Fruit fly (Drosophila melanogaster) whole organism, larva: Measurements from ENCODE around the gene rdgC.
A peak's percentile ranks its signal among the peaks of the same experiment; 100 is the strongest.

ENCODE experiments used
- noc ChIP-seq: fragments of 200-800 bp; sonication (Bioruptor generic); optimal IDR thresholded peaks from 3 replicates; lab custom pipeline; 2019; ENCODE audit warnings: missing biosample characterization, mild to moderate bottlenecking, missing genetic modification characterization, moderate library complexity

rdgC gene

dm6 chr3L:20247513-20248173, at the start of gene rdgC:
Gene rdgC, plus strand, starts transcription at chr3L:20248080.
- peak; percentile 94 for TF ChIP-seq noc (tag; lab: Kevin White, UChicago)

DNA sequence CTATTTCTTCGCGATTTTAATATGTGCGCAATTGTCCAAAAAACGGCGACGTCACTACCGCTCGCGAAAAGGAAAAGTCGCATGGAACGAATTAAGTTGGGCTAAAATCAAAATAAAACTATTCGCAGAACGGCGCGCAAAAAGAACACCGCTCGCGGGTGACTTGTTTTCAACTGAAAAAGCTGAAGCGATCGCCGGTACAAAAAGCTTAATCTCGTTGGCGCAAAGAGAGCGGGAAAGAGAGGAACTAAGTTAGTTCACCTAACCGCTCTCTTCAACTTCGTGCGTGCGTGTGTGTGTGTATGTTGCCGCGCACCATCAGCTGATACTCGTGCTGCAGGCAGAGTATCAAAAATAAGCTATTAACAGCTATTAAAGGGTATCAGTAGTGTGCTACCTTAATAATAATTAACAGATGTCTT, 49.7 kb upstream of the rdgC start, which contains the start of gene CG42674:
CG42674 (minus strand) TSS at position 180 of the 422 bp plus-strand sequence.
- TF ChIP-seq noc (tag; lab: Kevin White, UChicago) = peak; percentile 33

DNA sequence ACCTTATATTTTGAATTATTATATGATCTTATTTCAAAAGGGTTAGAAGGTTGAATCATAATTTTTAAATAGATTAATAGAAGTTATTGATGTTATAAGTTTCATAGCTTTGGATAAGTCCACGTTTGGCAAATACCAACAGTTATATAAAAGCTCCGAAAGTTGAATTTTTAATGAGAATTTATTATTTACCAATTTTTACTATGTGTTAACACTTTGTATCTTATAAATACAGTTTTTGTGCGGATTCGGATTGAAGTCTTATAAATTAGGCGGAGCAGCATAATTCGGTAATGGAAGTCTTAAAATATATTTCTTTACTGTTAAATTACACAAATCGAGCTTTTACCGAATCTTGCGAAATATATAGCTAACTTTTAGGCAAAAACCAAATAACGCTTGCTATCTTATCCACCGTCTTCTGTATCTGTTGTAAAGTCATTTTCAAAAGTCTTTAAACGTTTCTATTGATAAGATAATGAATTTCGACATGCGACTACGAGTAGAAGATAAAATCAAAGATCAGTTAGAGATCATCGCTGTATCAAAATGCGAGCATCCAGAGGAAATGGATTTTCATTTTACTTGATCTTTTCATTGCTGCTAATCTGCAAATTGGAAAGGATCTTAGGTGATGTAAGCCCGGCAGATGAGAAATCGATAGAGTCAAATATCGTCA, 48.2 kb upstream of the rdgC start, which contains the start of gene CG42833:
CG42833 (plus strand) TSS at position 525 of the 679 bp plus-strand sequence.
- TF ChIP-seq noc (tag; lab: Kevin White, UChicago) = no peak

dm6 chr3L:20201538-20201937, 46.3 kb upstream of the rdgC start, which contains the start of gene obst-F:
Gene obst-F, minus strand, starts transcription at chr3L:20201638.
- TF ChIP-seq noc (tag; lab: Kevin White, UChicago) = no peak

- TF ChIP-seq noc (tag; lab: Kevin White, UChicago) = no peak
Measured at dm6 chr3L:20203587-20203986, 44.3 kb upstream of the rdgC start, which contains the start of gene CG7298. Gene CG7298, minus strand, starts transcription at chr3L:20203687.

dm6 chr3L:20205946-20206345, 41.9 kb upstream of the rdgC start, which contains the start of gene CG7290:
Gene CG7290, minus strand, starts transcription at chr3L:20206046.
- no peak for TF ChIP-seq noc (tag; lab: Kevin White, UChicago)

dm6 chr3L:20206950-20207584, 40.8 kb upstream of the rdgC start, which contains the start of gene CG6996:
Gene CG6996, plus strand, starts transcription at chr3L:20207534.
- TF ChIP-seq noc (tag; lab: Kevin White, UChicago) = peak; percentile 35

- TF ChIP-seq noc (tag; lab: Kevin White, UChicago) = peak; percentile 63
Measured at dm6 chr3L:20209092-20209491, 38.8 kb upstream of the rdgC start.

dm6 chr3L:20209896-20210295, 38.0 kb upstream of the rdgC start:
- no peak for TF ChIP-seq noc (tag; lab: Kevin White, UChicago)

dm6 chr3L:20212022-20212421, 35.9 kb upstream of the rdgC start, which contains the start of gene CG7017:
Gene CG7017, minus strand, starts transcription at chr3L:20212122.
- TF ChIP-seq noc (tag; lab: Kevin White, UChicago) = no peak

- no peak for TF ChIP-seq noc (tag; lab: Kevin White, UChicago)
Measured at dm6 chr3L:20220374-20220773, 27.5 kb upstream of the rdgC start, which contains the start of gene CG6933. Gene CG6933, minus strand, starts transcription at chr3L:20220420.

DNA sequence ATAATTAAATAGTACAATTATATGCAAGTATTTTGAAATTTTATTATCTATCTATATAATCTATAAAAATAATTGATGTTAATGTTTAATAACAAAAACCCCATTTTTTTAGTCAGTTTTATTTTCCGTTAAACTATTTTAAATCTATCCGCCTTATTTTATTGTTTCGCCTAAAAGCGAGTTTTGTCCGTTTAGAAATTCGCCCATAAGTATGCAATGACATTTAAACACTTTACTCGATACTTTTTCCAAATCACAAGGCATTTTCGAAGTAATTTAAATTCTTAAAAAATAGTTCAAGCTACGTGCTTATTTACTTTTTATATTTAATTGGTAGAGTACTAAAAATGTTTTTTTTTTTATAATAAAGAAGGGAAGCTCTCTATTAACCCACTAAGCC, 27.0 kb upstream of the rdgC start:
- no peak for TF ChIP-seq noc (tag; lab: Kevin White, UChicago)

DNA sequence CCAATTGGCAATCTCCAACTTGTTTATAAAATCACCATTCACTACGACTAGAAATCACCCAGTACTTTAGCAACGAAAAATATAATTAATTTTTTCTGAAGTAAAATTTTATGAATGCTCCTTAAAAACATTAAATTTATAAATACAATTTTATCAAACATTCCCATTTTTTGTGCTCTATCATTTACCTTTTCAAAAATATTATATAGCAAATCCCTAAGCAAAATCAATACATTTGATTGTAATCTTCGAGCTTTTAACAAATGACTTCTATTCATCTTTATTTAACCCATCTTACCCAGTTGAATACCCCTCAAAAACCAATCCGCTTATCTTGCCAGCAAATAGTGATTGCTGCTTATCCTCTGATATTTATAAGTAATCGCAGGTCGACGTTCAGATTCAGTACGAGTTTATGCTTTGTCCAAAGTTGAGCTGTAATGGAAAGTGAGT, 26.4 kb upstream of the rdgC start, which contains the start of gene CG17145:
CG17145 (plus strand) TSS at position 403 of the 453 bp plus-strand sequence.
- TF ChIP-seq noc (tag; lab: Kevin White, UChicago) = peak; percentile 82

- no peak for TF ChIP-seq noc (tag; lab: Kevin White, UChicago)
Measured at dm6 chr3L:20222617-20223016, 25.3 kb upstream of the rdgC start.

DNA sequence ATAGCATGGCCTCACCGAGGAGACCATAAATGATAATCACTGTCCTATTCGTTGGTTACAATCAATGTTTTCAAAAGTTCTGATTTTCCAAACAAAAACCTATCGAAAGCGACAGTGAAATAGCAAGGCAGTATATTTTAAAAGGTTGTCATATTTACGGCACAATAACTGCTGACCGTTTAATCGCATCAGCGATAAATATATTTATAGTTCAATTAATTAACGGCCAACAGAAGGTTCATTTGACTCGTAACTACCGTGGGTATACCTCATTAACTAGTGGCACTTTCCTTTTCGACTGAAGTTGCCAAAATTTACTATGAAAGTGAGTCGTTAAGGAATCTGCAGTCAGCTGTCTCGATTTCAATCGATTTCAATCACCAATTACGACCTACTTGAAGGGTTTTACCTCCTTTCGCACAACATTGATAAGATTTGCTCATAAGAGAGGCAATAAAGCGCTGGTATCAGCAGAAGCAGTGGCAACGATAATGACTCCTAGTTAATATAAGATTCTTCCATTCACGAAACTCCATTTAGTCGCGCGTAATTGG, 24.4 kb upstream of the rdgC start, which contains the start of gene CG17147:
CG17147 (plus strand) TSS at position 535 of the 554 bp plus-strand sequence.
- TF ChIP-seq noc (tag; lab: Kevin White, UChicago) = peak; percentile 97
